Fruit fly (Drosophila melanogaster): Measurements from ENCODE around the gene CG4198.

CG4198 gene

DNA sequence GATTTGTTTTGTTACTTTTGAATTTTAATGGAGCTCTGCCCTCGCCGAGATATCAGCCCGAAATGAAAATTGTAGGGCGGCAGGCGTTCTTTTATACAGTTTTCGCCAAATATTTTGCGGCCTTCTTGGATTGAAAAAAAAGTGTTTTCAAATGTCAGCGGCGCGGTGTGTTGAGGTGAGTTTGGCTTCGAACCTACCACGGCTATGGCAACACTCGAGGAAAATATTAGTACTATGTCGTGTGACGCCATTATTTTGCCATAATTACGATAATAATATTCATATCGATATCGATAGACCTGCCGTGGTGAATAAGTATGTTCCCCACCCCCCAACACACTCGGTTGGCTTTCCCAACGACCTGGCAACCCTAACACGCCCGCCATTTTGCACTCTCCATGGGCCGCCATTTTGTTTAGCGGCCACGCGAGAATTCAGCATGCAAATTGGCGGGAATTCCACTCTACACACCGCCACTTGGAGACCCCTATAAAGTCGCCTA lies 1.2 kb upstream of the CG4198 start, which contains the start of the genes TrxT and dhd (continued):
- TF ChIP-seq Nf-YA (GFP tag; IDR thresholded peaks at IDR 0.05) (no peak), Ets97D (GFP tag; optimal IDR thresholded peaks at IDR 0.05) (peak; percentile 96), E2f2 (GFP tag; IDR thresholded peaks at IDR 0.05) (peak; percentile 89), btn (GFP tag; optimal IDR thresholded peaks at IDR 0.05) (no peak), chinmo (GFP tag; IDR thresholded peaks at IDR 0.05; ENCODE audit: partially characterized antibody) (0 out of 4 replicates have a peak, but pooled peaks have one; percentile 62), mld (GFP tag; IDR thresholded peaks at IDR 0.05; ENCODE audit: partially characterized antibody) (0 out of 3 replicates have a peak, but pooled peaks have one; percentile 38), CG18619 (GFP tag; optimal IDR thresholded peaks at IDR 0.05) (no peak), nerfin-1 (tag; optimal IDR thresholded peaks at IDR 0.05) (peak; percentile 1), Ssrp (tag; optimal IDR thresholded peaks at IDR 0.05) (no peak), Mes4 (GFP tag; optimal IDR thresholded peaks at IDR 0.05) (no peak), Spps (tag; optimal IDR thresholded peaks at IDR 0.05) (no peak), CG12104 (GFP tag; optimal IDR thresholded peaks at IDR 0.05) (no peak), Sry-δ (GFP tag; optimal IDR thresholded peaks at IDR 0.05) (peak; percentile 63), fd96Cb (tag; optimal IDR thresholded peaks at IDR 0.05) (no peak), ewg (GFP tag; optimal IDR thresholded peaks at IDR 0.05) (peak; percentile 14), kni (GFP tag; optimal IDR thresholded peaks at IDR 0.05) (no peak), CG13287 (GFP tag; IDR thresholded peaks at IDR 0.05; ENCODE audit: partially characterized antibody) (peak; percentile 77), HmgD (GFP tag; optimal IDR thresholded peaks at IDR 0.05) (no peak), CG17912 (GFP tag; optimal IDR thresholded peaks at IDR 0.05) (no peak), psq (GFP tag; optimal IDR thresholded peaks at IDR 0.05) (no peak), CTCF (GFP tag; optimal IDR thresholded peaks at IDR 0.05) (no peak), emc (GFP tag; optimal IDR thresholded peaks at IDR 0.05) (no peak), CG10274 (GFP tag; optimal IDR thresholded peaks at IDR 0.05) (no peak), jing (GFP tag; optimal IDR thresholded peaks at IDR 0.05) (no peak), CG32767 (GFP tag; IDR thresholded peaks at IDR 0.05) (no peak), Aef1 (GFP tag; IDR thresholded peaks at IDR 0.05) (peak; percentile 12; the same call in 1 of the 3 replicates), Kr (GFP tag; optimal IDR thresholded peaks at IDR 0.05) (no peak), CG14441 (GFP tag; IDR thresholded peaks at IDR 0.05) (peak; percentile 37; the same call in 1 of the 2 replicates), CG7963 (GFP tag; IDR thresholded peaks at IDR 0.05; ENCODE audit: partially characterized antibody) (0 out of 3 replicates have a peak, but pooled peaks have one; percentile 4), CG8478 (optimal IDR thresholded peaks at IDR 0.05) (no peak), grn (GFP tag; optimal IDR thresholded peaks at IDR 0.05) (no peak), CG1233 (GFP tag; optimal IDR thresholded peaks at IDR 0.05) (peak; percentile 31), CG4730 (GFP tag; IDR thresholded peaks at IDR 0.05) (no peak), scrt (GFP tag; optimal IDR thresholded peaks at IDR 0.05) (no peak), jumu (GFP tag; optimal IDR thresholded peaks at IDR 0.05) (peak; percentile 48), ap (GFP tag; IDR thresholded peaks at IDR 0.05) (no peak), CG8944 (GFP tag; optimal IDR thresholded peaks at IDR 0.05) (no peak), CG7556 (GFP tag; optimal IDR thresholded peaks at IDR 0.05) (no peak), tin (GFP tag; optimal IDR thresholded peaks at IDR 0.05) (no peak), CG2712 (tag; optimal IDR thresholded peaks at IDR 0.05) (no peak), Tbp (GFP tag; optimal IDR thresholded peaks at IDR 0.05) (no peak), Oaz (GFP tag; IDR thresholded peaks at IDR 0.05) (no peak), klu (GFP tag; IDR thresholded peaks at IDR 0.05) (no peak), CG4424 (GFP tag; optimal IDR thresholded peaks at IDR 0.05) (no peak), fu2 (GFP tag; optimal IDR thresholded peaks at IDR 0.05) (no peak), CG2875 (GFP tag; optimal IDR thresholded peaks at IDR 0.05) (no peak), CG16779 (GFP tag; IDR thresholded peaks at IDR 0.05) (no peak), CG2678 (tag; optimal IDR thresholded peaks at IDR 0.05) (no peak), CG9817 (tag; optimal IDR thresholded peaks at IDR 0.05) (no peak), Mrtf (GFP tag; IDR thresholded peaks at IDR 0.05) (no peak), CG9437 (GFP tag; optimal IDR thresholded peaks at IDR 0.05) (no peak), CG32532 (GFP tag; IDR thresholded peaks at IDR 0.05) (peak; percentile 57; the same call in 1 of the 2 replicates)
